Worm (Caenorhabditis elegans) whole organism, L3 larva: ENCODE results near the gene pan-1.

Experiments used
- ceh-16 ChIP-seq: sonication (generic microtip); optimal IDR thresholded peaks from 2 replicates; lab custom pipeline; 2017; ENCODE audit warnings: missing biosample characterization, missing genetic modification characterization
- egl-5 ChIP-seq: fragments of 150-350 bp; optimal IDR thresholded peaks from 2 replicates; lab custom pipeline; 2017; ENCODE audit warnings: missing biosample characterization, missing genetic modification reagents, missing genetic modification characterization, inconsistent platforms
- elt-1 ChIP-seq: fragments of 150-350 bp; optimal IDR thresholded peaks from 2 replicates; lab custom pipeline; 2014; ENCODE audit warnings: missing biosample characterization, missing genetic modification characterization
- elt-2 ChIP-seq: sonication (generic microtip); optimal IDR thresholded peaks from 2 replicates; lab custom pipeline; 2016; ENCODE audit warnings: missing genetic modification reagents, mild to moderate bottlenecking, missing genetic modification characterization, missing compliant biosample characterization
- elt-3 ChIP-seq, 3 experiments: fragments of 150-350 bp in 1 of 3; sonication (generic microtip) in 2 of 3; optimal IDR thresholded peaks; 2 replicates in 2 of 3; 4 replicates in 1 of 3; lab custom pipeline; 2014 to 2017; ENCODE audit warnings: missing biosample characterization in 3 of 3, missing genetic modification characterization in 3 of 3
- eor-1 ChIP-seq, 2 experiments: fragments of 150-350 bp; optimal IDR thresholded peaks; 2 replicates each; lab custom pipeline; 2014 to 2018; ENCODE audit warnings: missing biosample characterization in 2 of 2, missing genetic modification characterization in 2 of 2
- fkh-10 ChIP-seq: sonication (generic microtip); optimal IDR thresholded peaks from 2 replicates; lab custom pipeline; 2017; ENCODE audit warnings: missing biosample characterization, missing genetic modification reagents, missing genetic modification characterization
- fkh-2 ChIP-seq: fragments of 150-350 bp; optimal IDR thresholded peaks from 2 replicates; lab custom pipeline; 2014; ENCODE audit warnings: missing biosample characterization, missing genetic modification reagents, missing genetic modification characterization
- fos-1 ChIP-seq: fragments of 150-350 bp; optimal IDR thresholded peaks from 2 replicates; lab custom pipeline; 2014; ENCODE audit warnings: missing biosample characterization, missing genetic modification characterization
- jun-1 ChIP-seq: fragments of 150-350 bp; optimal IDR thresholded peaks from 2 replicates; lab custom pipeline; 2014; ENCODE audit warnings: missing biosample characterization, missing genetic modification reagents, missing genetic modification characterization
- mdl-1 ChIP-seq: fragments of 150-350 bp; optimal IDR thresholded peaks from 2 replicates; lab custom pipeline; 2014; ENCODE audit warnings: missing biosample characterization, missing genetic modification characterization
- nhr-11 ChIP-seq: fragments of 150-350 bp; optimal IDR thresholded peaks from 2 replicates; lab custom pipeline; 2014; ENCODE audit warnings: missing biosample characterization, missing genetic modification characterization
- pqm-1 ChIP-seq: fragments of 150-350 bp; optimal IDR thresholded peaks from 2 replicates; lab custom pipeline; 2017; ENCODE audit warnings: missing biosample characterization, missing genetic modification characterization, inconsistent platforms
- sea-2 ChIP-seq: fragments of 150-350 bp; sonication (generic microtip); optimal IDR thresholded peaks from 4 replicates; lab custom pipeline; 2014; ENCODE audit warnings: missing biosample characterization, missing genetic modification reagents, missing genetic modification characterization

- TF ChIP-seq elt-3 (tag; optimal IDR thresholded peaks at IDR 0.05; lab: Kevin White, UChicago): no peak
- TF ChIP-seq ceh-16 (tag; lab: Kevin White, UChicago): no peak
- no peak for TF ChIP-seq fkh-2 (tag; lab: Kevin White, UChicago)
- TF ChIP-seq sea-2 (GFP tag; lab: Kevin White, UChicago): no peak
- no peak for TF ChIP-seq eor-1 (tag; optimal IDR thresholded peaks at IDR 0.05; lab: Kevin White, UChicago)
- TF ChIP-seq fos-1 (tag; lab: Kevin White, UChicago): no peak
- no peak for TF ChIP-seq pqm-1
- no peak for TF ChIP-seq mdl-1 (tag; lab: Kevin White, UChicago)
- no peak for TF ChIP-seq nhr-11 (tag; lab: Kevin White, UChicago)
- TF ChIP-seq elt-1: no peak
- TF ChIP-seq jun-1 (tag; lab: Kevin White, UChicago): no peak
- TF ChIP-seq fkh-10 (GFP tag; lab: Kevin White, UChicago): no peak
- TF ChIP-seq egl-5 (tag; lab: Kevin White, UChicago): no peak
- no peak for TF ChIP-seq elt-2 (tag; lab: Kevin White, UChicago)
These were observed 31.8 kb downstream of the pan-1 start, which contains the start of gene apc-11 for ce11 chrIII:4594324-4594723.
